Fruit fly (Drosophila melanogaster) whole organism, prepupa: Measurements from ENCODE around the gene DNAlig3.
A peak's percentile ranks its signal among the peaks of the same experiment; 100 is the strongest.

Experiments
- Blimp-1 ChIP-seq: fragments of 200-800 bp; sonication (Bioruptor generic); optimal IDR thresholded peaks from 3 replicates; lab custom pipeline; 2017; ENCODE audit warnings: missing biosample characterization, missing genetic modification characterization, mild to moderate bottlenecking, moderate library complexity, missing genetic modification reagents
- CG11294 ChIP-seq: fragments of 200-800 bp; sonication (Bioruptor generic); IDR thresholded peaks from 2 replicates; pipeline ENCODE4 v1.3.6; 2022; ENCODE audit warnings: missing biosample characterization, missing genetic modification characterization
- CG11762 ChIP-seq: fragments of 200-800 bp; sonication (Bioruptor generic); optimal IDR thresholded peaks from 3 replicates; lab custom pipeline; 2016; ENCODE audit warnings: missing biosample characterization, missing genetic modification characterization; ENCODE audit not compliant: insufficient read depth
- CG15336 ChIP-seq: fragments of 200-800 bp; sonication (Bioruptor generic); IDR thresholded peaks from 2 replicates; pipeline ENCODE4 v1.3.6; 2022; ENCODE audit warnings: missing biosample characterization, missing genetic modification characterization
- CG1621 ChIP-seq: fragments of 200-800 bp; sonication (Bioruptor generic); optimal IDR thresholded peaks from 3 replicates; lab custom pipeline; 2018; ENCODE audit warnings: missing biosample characterization, mild to moderate bottlenecking, missing genetic modification characterization
- CG16779 ChIP-seq: fragments of 200-800 bp; sonication (Bioruptor generic); optimal IDR thresholded peaks from 3 replicates; lab custom pipeline; 2017; ENCODE audit warnings: missing biosample characterization, mild to moderate bottlenecking, missing genetic modification characterization
- CG3032 ChIP-seq: fragments of 200-800 bp; optimal IDR thresholded peaks from 2 replicates; lab custom pipeline; 2019; ENCODE audit warnings: missing biosample characterization, mild to moderate bottlenecking, missing genetic modification characterization, moderate library complexity
- CG34406 ChIP-seq: fragments of 200-800 bp; sonication (Bioruptor generic); optimal IDR thresholded peaks from 3 replicates; lab custom pipeline; 2016; ENCODE audit warnings: missing biosample characterization, missing genetic modification characterization
- CG6276 ChIP-seq: fragments of 200-800 bp; sonication (Bioruptor generic); optimal IDR thresholded peaks from 2 replicates; lab custom pipeline; 2017; ENCODE audit warnings: missing biosample characterization, mild to moderate bottlenecking, missing genetic modification characterization
- CG6792 ChIP-seq: fragments of 200-800 bp; sonication (Bioruptor generic); optimal IDR thresholded peaks from 3 replicates; lab custom pipeline; 2016; ENCODE audit warnings: missing biosample characterization, missing genetic modification characterization
- CG6854 ChIP-seq: fragments of 200-800 bp; sonication (Bioruptor generic); optimal IDR thresholded peaks from 2 replicates; lab custom pipeline; 2017; ENCODE audit warnings: missing biosample characterization, mild to moderate bottlenecking, missing genetic modification characterization
- CG8319 ChIP-seq: fragments of 200-800 bp; sonication (Bioruptor generic); optimal IDR thresholded peaks from 3 replicates; lab custom pipeline; 2016; ENCODE audit warnings: missing biosample characterization, missing genetic modification characterization
- CG9139 ChIP-seq: fragments of 200-800 bp; sonication (Bioruptor generic); optimal IDR thresholded peaks from 3 replicates; lab custom pipeline; 2017; ENCODE audit warnings: missing biosample characterization, mild to moderate bottlenecking, missing genetic modification characterization
- Eip75B ChIP-seq: fragments of 200-800 bp; sonication (Bioruptor generic); optimal IDR thresholded peaks from 3 replicates; lab custom pipeline; 2016; ENCODE audit warnings: missing biosample characterization, missing genetic modification characterization
- Eip78C ChIP-seq: fragments of 200-800 bp; sonication (Bioruptor generic); peaks from one replicate; lab custom pipeline; 2016; ENCODE audit warnings: missing biosample characterization, missing genetic modification characterization
- Eip93F ChIP-seq: fragments of 200-800 bp; sonication (Bioruptor generic); optimal IDR thresholded peaks from 2 replicates; lab custom pipeline; 2016; ENCODE audit warnings: missing biosample characterization, mild to moderate bottlenecking, missing genetic modification characterization
- Ets21C ChIP-seq: fragments of 200-800 bp; sonication (Bioruptor generic); optimal IDR thresholded peaks from 3 replicates; lab custom pipeline; 2016; ENCODE audit warnings: missing biosample characterization, missing genetic modification characterization
- Ets96B ChIP-seq: fragments of 200-800 bp; optimal IDR thresholded peaks from 2 replicates; lab custom pipeline; 2019; ENCODE audit warnings: missing biosample characterization, mild to moderate bottlenecking, missing genetic modification characterization, moderate library complexity
- Hr39 ChIP-seq: fragments of 200-800 bp; sonication (Bioruptor generic); optimal IDR thresholded peaks from 2 replicates; lab custom pipeline; 2016; ENCODE audit warnings: missing biosample characterization, missing genetic modification characterization
- OdsH ChIP-seq: fragments of 200-800 bp; sonication (Bioruptor generic); optimal IDR thresholded peaks from 3 replicates; lab custom pipeline; 2016; ENCODE audit warnings: missing biosample characterization, missing genetic modification characterization
- Sox14 ChIP-seq: fragments of 200-800 bp; sonication (Bioruptor generic); optimal IDR thresholded peaks from 3 replicates; lab custom pipeline; 2016; ENCODE audit warnings: missing biosample characterization, missing genetic modification characterization
- acj6 ChIP-seq: fragments of 200-800 bp; sonication (Bioruptor generic); optimal IDR thresholded peaks from 3 replicates; lab custom pipeline; 2016; ENCODE audit warnings: missing biosample characterization, missing genetic modification characterization
- dsx ChIP-seq: fragments of 200-800 bp; optimal IDR thresholded peaks from 3 replicates; lab custom pipeline; 2019; ENCODE audit warnings: missing biosample characterization, mild to moderate bottlenecking, missing genetic modification characterization, moderate library complexity; ENCODE audit not compliant: poor library complexity, severe bottlenecking
- esn ChIP-seq: fragments of 200-800 bp; sonication (Bioruptor generic); optimal IDR thresholded peaks from 2 replicates; lab custom pipeline; 2016; ENCODE audit warnings: missing biosample characterization, mild to moderate bottlenecking, missing genetic modification characterization, moderate library complexity
- fkh ChIP-seq: fragments of 200-800 bp; sonication (Bioruptor generic); optimal IDR thresholded peaks from 3 replicates; lab custom pipeline; 2017; ENCODE audit warnings: missing biosample characterization, mild to moderate bottlenecking, missing genetic modification characterization, moderate library complexity
- lz ChIP-seq: fragments of 200-800 bp; sonication (Bioruptor generic); optimal IDR thresholded peaks from 3 replicates; lab custom pipeline; 2016; ENCODE audit warnings: missing biosample characterization, missing genetic modification characterization
- spab ChIP-seq: fragments of 200-800 bp; sonication (Bioruptor generic); optimal IDR thresholded peaks from 2 replicates; lab custom pipeline; 2017; ENCODE audit warnings: missing biosample characterization, mild to moderate bottlenecking, missing genetic modification characterization, missing genetic modification reagents
- topi ChIP-seq: fragments of 200-800 bp; sonication (Bioruptor generic); optimal IDR thresholded peaks from 3 replicates; lab custom pipeline; 2016; ENCODE audit warnings: missing biosample characterization, missing genetic modification characterization
- vri ChIP-seq: fragments of 200-800 bp; sonication (Bioruptor generic); optimal IDR thresholded peaks from 3 replicates; lab custom pipeline; 2016; ENCODE audit warnings: missing biosample characterization, mild to moderate bottlenecking, missing genetic modification characterization

The DNAlig3 gene

dm6 chr3R:12381130-12381700 lies 20.4 kb downstream of the DNAlig3 start (continued):
- TF ChIP-seq topi (GFP tag; lab: Kevin White, UChicago) = no peak
- TF ChIP-seq Blimp-1 (GFP tag; lab: Kevin White, UChicago) = no peak
- no peak for TF ChIP-seq spab
- TF ChIP-seq CG3032 (tag; lab: Kevin White, UChicago) = no peak
- no peak for TF ChIP-seq Ets21C (GFP tag; lab: Kevin White, UChicago)
- no peak for TF ChIP-seq CG34406 (GFP tag; lab: Kevin White, UChicago)
- TF ChIP-seq CG6276 (GFP tag; lab: Kevin White, UChicago) = peak; percentile 44
- TF ChIP-seq acj6 = no peak

- TF ChIP-seq acj6 (no peak), CG15336 (GFP tag; lab: Robert Waterston, UW) (no peak), CG8319 (GFP tag; lab: Kevin White, UChicago) (no peak), CG1621 (tag; lab: Kevin White, UChicago) (no peak), dsx (GFP tag; lab: Kevin White, UChicago) (no peak), CG9139 (GFP tag; lab: Kevin White, UChicago) (no peak), spab (no peak), esn (GFP tag; lab: Kevin White, UChicago) (no peak), topi (GFP tag; lab: Kevin White, UChicago) (no peak), vri (GFP tag; lab: Kevin White, UChicago) (no peak)
Observed at dm6 chr3R:12379708-12380107, 21.9 kb downstream of the DNAlig3 start, which contains the start of gene GstD8. GstD8 (plus strand) TSS chr3R:12380008.

- no peak for TF ChIP-seq CG11762
- peak; percentile 84 for TF ChIP-seq vri (GFP tag; lab: Kevin White, UChicago)
Observed at dm6 chr3R:12379249-12379648, 22.4 kb downstream of the DNAlig3 start.

- TF ChIP-seq CG11294 (GFP tag; lab: Robert Waterston, UW) (no peak), lz (GFP tag; lab: Kevin White, UChicago) (no peak), Sox14 (GFP tag; lab: Kevin White, UChicago) (no peak), vri (GFP tag; lab: Kevin White, UChicago) (no peak), OdsH (GFP tag; lab: Kevin White, UChicago) (no peak), Eip75B (GFP tag; lab: Kevin White, UChicago) (no peak), CG34406 (GFP tag; lab: Kevin White, UChicago) (no peak), Hr39 (no peak), Eip93F (GFP tag; lab: Kevin White, UChicago) (no peak), Ets96B (tag; lab: Kevin White, UChicago) (no peak)
- TF ChIP-seq, all 60 proteins: peak for 0
Observed at dm6 chr3R:12378200-12378599, 23.4 kb downstream of the DNAlig3 start, which contains the start of gene GstD7. GstD7 (plus strand) TSS chr3R:12378500.

dm6 chr3R:12376828-12377227 lies 24.8 kb downstream of the DNAlig3 start, which contains the start of gene GstD6:
GstD6 (plus strand) TSS chr3R:12377128.
- TF ChIP-seq CG9139 (GFP tag; lab: Kevin White, UChicago) = no peak
- no peak for TF ChIP-seq CG6854 (GFP tag; lab: Kevin White, UChicago)
- no peak for TF ChIP-seq CG6792 (GFP tag; lab: Kevin White, UChicago)

- TF ChIP-seq fkh (peak; percentile 23), Eip78C (GFP tag; lab: Kevin White, UChicago) (peak; percentile 6), CG16779 (tag; lab: Kevin White, UChicago) (no peak)
Observed at dm6 chr3R:12375258-12375783, 26.3 kb downstream of the DNAlig3 start, which contains the start of gene GstD5. GstD5 (plus strand) TSS chr3R:12375733.
